Worm (Caenorhabditis elegans) whole organism, L3 larva: ENCODE data around the gene csn-3.

Experiments
- ceh-16 ChIP-seq: sonication (generic microtip); optimal IDR thresholded peaks from 2 replicates; lab custom pipeline; 2017; ENCODE audit warnings: missing biosample characterization, missing genetic modification characterization
- ceh-28 ChIP-seq: fragments of 150-350 bp; optimal IDR thresholded peaks from 2 replicates; lab custom pipeline; 2014; ENCODE audit warnings: missing biosample characterization, missing genetic modification reagents, missing genetic modification characterization
- egl-27 ChIP-seq: sonication (generic microtip); optimal IDR thresholded peaks from 4 replicates; lab custom pipeline; 2017; ENCODE audit warnings: missing biosample characterization, missing genetic modification reagents, missing genetic modification characterization
- fkh-10 ChIP-seq: sonication (generic microtip); optimal IDR thresholded peaks from 2 replicates; lab custom pipeline; 2017; ENCODE audit warnings: missing biosample characterization, missing genetic modification reagents, missing genetic modification characterization
- fos-1 ChIP-seq: fragments of 150-350 bp; optimal IDR thresholded peaks from 2 replicates; lab custom pipeline; 2014; ENCODE audit warnings: missing biosample characterization, missing genetic modification characterization
- nfya-1 ChIP-seq: sonication (generic microtip); optimal IDR thresholded peaks from 2 replicates; lab custom pipeline; 2017; ENCODE audit warnings: missing genetic modification characterization, mild to moderate bottlenecking, missing compliant biosample characterization, antibody characterized with exemption, moderate library complexity; ENCODE audit not compliant: insufficient read depth
- nhr-12 ChIP-seq: fragments of 150-350 bp; optimal IDR thresholded peaks from 2 replicates; lab custom pipeline; 2014; ENCODE audit warnings: missing biosample characterization, missing genetic modification characterization
- nhr-28 ChIP-seq: fragments of 150-350 bp; optimal IDR thresholded peaks from 2 replicates; lab custom pipeline; 2014; ENCODE audit warnings: missing biosample characterization, missing genetic modification characterization
- snpc-4 ChIP-seq: fragments of 150-350 bp; optimal IDR thresholded peaks from 2 replicates; lab custom pipeline; 2014; ENCODE audit warnings: missing biosample characterization, missing genetic modification characterization
- unc-39 ChIP-seq: sonication (generic microtip); optimal IDR thresholded peaks from 4 replicates; lab custom pipeline; 2017; ENCODE audit warnings: missing biosample characterization, missing genetic modification characterization
- ztf-11 ChIP-seq: fragments of 150-350 bp; optimal IDR thresholded peaks from 2 replicates; lab custom pipeline; 2014; ENCODE audit warnings: missing biosample characterization, missing genetic modification characterization

DNA sequence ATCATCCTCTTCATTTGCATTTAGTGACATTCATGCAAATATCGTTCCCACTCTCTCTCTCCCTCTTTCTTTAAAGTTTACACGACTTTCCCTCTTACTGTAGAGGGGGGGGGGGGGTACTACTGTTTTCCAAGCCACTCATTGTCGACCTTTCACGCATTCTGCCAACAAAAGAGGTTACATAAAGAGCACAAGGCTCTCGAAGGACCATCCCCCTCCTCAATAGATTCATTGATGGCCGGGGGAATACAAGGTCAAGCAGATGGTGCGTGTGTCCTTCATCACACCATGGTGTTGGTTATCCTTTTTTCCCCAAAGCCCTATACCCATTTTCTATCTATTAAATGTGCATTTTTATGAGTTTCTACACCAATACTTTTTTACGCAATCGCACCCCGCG, 21.6 kb upstream of the csn-3 start:
- TF ChIP-seq snpc-4 (tag; lab: Kevin White, UChicago) (no peak), nhr-12 (tag; lab: Kevin White, UChicago) (no peak), nhr-28 (tag; lab: Kevin White, UChicago) (no peak), ztf-11 (no peak), egl-27 (tag; lab: Kevin White, UChicago) (no peak), nfya-1 (tag; lab: Kevin White, UChicago) (no peak), ceh-16 (no peak), fkh-10 (GFP tag; lab: Kevin White, UChicago) (no peak), unc-39 (tag; lab: Kevin White, UChicago) (no peak), ceh-28 (no peak), fos-1 (tag; lab: Kevin White, UChicago) (no peak)
